Worm (Caenorhabditis elegans) whole organism, young adult: ENCODE results near the gene Y48G9A.7.

Experiments used
- C06A6.2 ChIP-seq: fragments of 200-800 bp; sonication (Bioruptor generic); conservative IDR thresholded peaks from 2 replicates; pipeline ENCODE4 v1.3.6; 2022; ENCODE audit warnings: missing genetic modification characterization, missing compliant biosample characterization
- C17E4.6 ChIP-seq: fragments of 200-800 bp; sonication (Bioruptor generic); IDR thresholded peaks from 2 replicates; pipeline ENCODE4 v1.3.6; 2022; ENCODE audit warnings: missing genetic modification reagents, missing genetic modification characterization, missing compliant biosample characterization
- D2030.7 ChIP-seq: fragments of 200-800 bp; sonication (Bioruptor generic); IDR thresholded peaks from 2 replicates; pipeline ENCODE4 v1.3.6; 2022; ENCODE audit warnings: missing genetic modification reagents, missing genetic modification characterization, missing compliant biosample characterization
- F23B12.7 ChIP-seq: sonication (generic microtip); optimal IDR thresholded peaks from 2 replicates; lab custom pipeline; 2017; ENCODE audit warnings: missing genetic modification characterization, mild to moderate bottlenecking, missing compliant biosample characterization, antibody characterized with exemption, moderate library complexity; ENCODE audit not compliant: insufficient read depth
- F33H1.4 ChIP-seq: fragments of 200-800 bp; sonication (Bioruptor generic); IDR thresholded peaks from 2 replicates; pipeline ENCODE4 v1.3.6; 2022; ENCODE audit warnings: missing genetic modification reagents, missing genetic modification characterization, missing compliant biosample characterization
- F39B2.1 ChIP-seq: fragments of 200-800 bp; sonication (Bioruptor generic); IDR thresholded peaks from 2 replicates; pipeline ENCODE4 v1.3.6; 2022; ENCODE audit warnings: missing genetic modification reagents, missing genetic modification characterization, missing compliant biosample characterization
- F49E8.2 ChIP-seq: sonication (generic microtip); optimal IDR thresholded peaks from 3 replicates; lab custom pipeline; 2017; ENCODE audit warnings: missing genetic modification characterization, mild to moderate bottlenecking, missing compliant biosample characterization, antibody characterized with exemption, moderate library complexity; ENCODE audit not compliant: insufficient read depth
- F55B11.4 ChIP-seq: sonication (generic microtip); optimal IDR thresholded peaks from 2 replicates; lab custom pipeline; 2016; ENCODE audit warnings: missing compliant biosample characterization, missing genetic modification characterization, borderline replicate concordance; ENCODE audit not compliant: insufficient read depth
- K11D2.4 ChIP-seq: fragments of 200-800 bp; sonication (Bioruptor generic); IDR thresholded peaks from 2 replicates; pipeline ENCODE4 v1.3.6; 2022; ENCODE audit warnings: missing genetic modification reagents, missing genetic modification characterization, missing compliant biosample characterization
- T26A5.8 ChIP-seq: sonication (generic microtip); optimal IDR thresholded peaks from 2 replicates; lab custom pipeline; 2016; ENCODE audit warnings: missing genetic modification characterization, missing compliant biosample characterization
- Y53F4B.3 ChIP-seq: fragments of 200-800 bp; sonication (Bioruptor generic); IDR thresholded peaks from 2 replicates; pipeline ENCODE4 v1.3.6; 2022; ENCODE audit warnings: missing genetic modification reagents, missing genetic modification characterization, missing compliant biosample characterization
- Y53G8AR.9 ChIP-seq: fragments of 200-800 bp; sonication (Bioruptor generic); conservative IDR thresholded peaks from 2 replicates; pipeline ENCODE4 v1.3.6; 2022; ENCODE audit warnings: missing genetic modification reagents, missing genetic modification characterization, missing compliant biosample characterization
- akir-1 ChIP-seq: fragments of 200-800 bp; sonication (Bioruptor generic); optimal IDR thresholded peaks from 2 replicates; lab custom pipeline; 2018; ENCODE audit warnings: mild to moderate bottlenecking, missing genetic modification characterization, moderate library complexity, missing compliant biosample characterization
- ama-1 ChIP-seq, 3 experiments: fragments of 150-350 bp in 1 of 3; sonication (generic microtip) in 2 of 3; optimal IDR thresholded peaks; 2 replicates each; lab custom pipeline; 2014 to 2018; ENCODE audit warnings: missing biosample characterization in 2 of 3, missing genetic modification characterization in 2 of 3, missing genetic modification reagents in 2 of 3
- aptf-2 ChIP-seq: fragments of 200-800 bp; sonication (Bioruptor generic); conservative IDR thresholded peaks from 2 replicates; pipeline ENCODE4 v1.3.6; 2022; ENCODE audit warnings: missing genetic modification reagents, missing genetic modification characterization, missing compliant biosample characterization
- athp-1 ChIP-seq: sonication (generic microtip); optimal IDR thresholded peaks from 2 replicates; lab custom pipeline; 2017; ENCODE audit warnings: mild to moderate bottlenecking, missing genetic modification characterization, missing compliant biosample characterization
- attf-3 ChIP-seq: fragments of 200-800 bp; sonication (Bioruptor generic); conservative IDR thresholded peaks from 2 replicates; pipeline ENCODE4 v1.3.6; 2022; ENCODE audit warnings: missing genetic modification reagents, missing genetic modification characterization, missing compliant biosample characterization
- attf-6 ChIP-seq: fragments of 200-800 bp; sonication (Bioruptor generic); IDR thresholded peaks from 2 replicates; pipeline ENCODE4 v1.3.6; 2022; ENCODE audit warnings: missing genetic modification reagents, missing genetic modification characterization, missing compliant biosample characterization
- ceh-100 ChIP-seq: fragments of 200-800 bp; sonication (Bioruptor generic); IDR thresholded peaks from 2 replicates; pipeline ENCODE4 v1.3.6; 2022; ENCODE audit warnings: missing genetic modification reagents, missing genetic modification characterization, missing compliant biosample characterization
- efl-1 ChIP-seq: fragments of 150-350 bp; optimal IDR thresholded peaks from 2 replicates; lab custom pipeline; 2014; ENCODE audit warnings: missing biosample characterization, missing genetic modification reagents, missing genetic modification characterization
- egrh-3 ChIP-seq: fragments of 200-800 bp; sonication (Bioruptor generic); IDR thresholded peaks from 2 replicates; pipeline ENCODE4 v1.3.6; 2022; ENCODE audit warnings: missing genetic modification reagents, missing genetic modification characterization, missing compliant biosample characterization
- ekl-4 ChIP-seq: fragments of 200-800 bp; sonication (Bioruptor generic); IDR thresholded peaks from 2 replicates; pipeline ENCODE4 v1.3.6; 2022; ENCODE audit warnings: missing genetic modification reagents, missing genetic modification characterization, missing compliant biosample characterization
- fkh-3 ChIP-seq: sonication (generic microtip); optimal IDR thresholded peaks from 2 replicates; lab custom pipeline; 2016; ENCODE audit warnings: mild to moderate bottlenecking, missing genetic modification characterization, missing compliant biosample characterization
- him-1 ChIP-seq: sonication (generic microtip); optimal IDR thresholded peaks from 2 replicates; lab custom pipeline; 2016; ENCODE audit warnings: missing genotype, missing genetic modification reagents, missing genetic modification characterization, missing compliant biosample characterization
- hlh-12 ChIP-seq: sonication (generic microtip); optimal IDR thresholded peaks from 2 replicates; lab custom pipeline; 2016; ENCODE audit warnings: missing genetic modification characterization, missing compliant biosample characterization
- hlh-26 ChIP-seq: fragments of 200-800 bp; sonication (Bioruptor generic); conservative IDR thresholded peaks from 2 replicates; pipeline ENCODE4 v1.3.6; 2022; ENCODE audit warnings: missing genetic modification reagents, missing genetic modification characterization, missing compliant biosample characterization
- hsf-1 ChIP-seq: fragments of 200-800 bp; sonication (Bioruptor generic); IDR thresholded peaks from 2 replicates; pipeline ENCODE4 v1.3.6; 2022; ENCODE audit warnings: missing genetic modification reagents, missing genetic modification characterization, missing compliant biosample characterization
- lin-54 ChIP-seq: fragments of 200-800 bp; sonication (Bioruptor generic); optimal IDR thresholded peaks from 2 replicates; lab custom pipeline; 2018; ENCODE audit warnings: mild to moderate bottlenecking, missing genetic modification characterization, missing compliant biosample characterization
- lir-1 ChIP-seq: fragments of 200-800 bp; sonication (Bioruptor generic); conservative IDR thresholded peaks from 2 replicates; pipeline ENCODE4 v1.3.6; 2022; ENCODE audit warnings: missing genetic modification reagents, missing genetic modification characterization, missing compliant biosample characterization
- lsl-1 ChIP-seq: fragments of 200-800 bp; sonication (Bioruptor generic); optimal IDR thresholded peaks from 2 replicates; lab custom pipeline; 2018; ENCODE audit warnings: mild to moderate bottlenecking, missing genetic modification characterization, moderate library complexity, missing compliant biosample characterization
- lsy-27 ChIP-seq: sonication (generic microtip); optimal IDR thresholded peaks from 2 replicates; lab custom pipeline; 2017; ENCODE audit warnings: missing genetic modification characterization, mild to moderate bottlenecking, missing compliant biosample characterization, antibody characterized with exemption, missing genotype, borderline replicate concordance; ENCODE audit not compliant: insufficient read depth
- madf-3 ChIP-seq: fragments of 200-800 bp; sonication (Bioruptor generic); IDR thresholded peaks from 2 replicates; pipeline ENCODE4 v1.3.6; 2022; ENCODE audit warnings: missing genetic modification reagents, missing genetic modification characterization, missing compliant biosample characterization
- madf-8 ChIP-seq: fragments of 200-800 bp; sonication (Bioruptor generic); conservative IDR thresholded peaks from 2 replicates; pipeline ENCODE4 v1.3.6; 2022; ENCODE audit warnings: missing genetic modification reagents, missing genetic modification characterization, missing compliant biosample characterization
- mcd-1 ChIP-seq: fragments of 200-800 bp; sonication (Bioruptor generic); IDR thresholded peaks from 2 replicates; pipeline ENCODE4 v1.3.6; 2022; ENCODE audit warnings: missing genetic modification reagents, missing genetic modification characterization, missing compliant biosample characterization
- mel-28 ChIP-seq: sonication (generic microtip); optimal IDR thresholded peaks from 2 replicates; lab custom pipeline; 2016; ENCODE audit warnings: borderline replicate concordance, mild to moderate bottlenecking, missing genetic modification characterization, missing compliant biosample characterization
- mes-4 ChIP-seq: sonication (generic microtip); optimal IDR thresholded peaks from 2 replicates; lab custom pipeline; 2016; ENCODE audit warnings: missing genotype, missing genetic modification characterization, missing compliant biosample characterization
- nhr-90 ChIP-seq: sonication (generic microtip); optimal IDR thresholded peaks from 2 replicates; lab custom pipeline; 2016; ENCODE audit warnings: missing genotype, mild to moderate bottlenecking, missing genetic modification characterization, missing compliant biosample characterization
- rcor-1 ChIP-seq: fragments of 200-800 bp; sonication (Bioruptor generic); IDR thresholded peaks from 2 replicates; pipeline ENCODE4 v1.3.6; 2022; ENCODE audit warnings: missing genetic modification reagents, missing genetic modification characterization, missing compliant biosample characterization
- rpc-1 ChIP-seq, 2 experiments: fragments of 150-350 bp in 1 of 2; sonication (generic microtip) in 1 of 2; optimal IDR thresholded peaks; 2 replicates each; lab custom pipeline; 2014 to 2018; ENCODE audit warnings: missing biosample characterization in 1 of 2, missing genetic modification characterization in 1 of 2, missing genetic modification reagents in 1 of 2, missing genotype in 1 of 2
- snpc-1.3 ChIP-seq: sonication (generic microtip); optimal IDR thresholded peaks from 2 replicates; lab custom pipeline; 2017; ENCODE audit warnings: missing genetic modification characterization, mild to moderate bottlenecking, missing compliant biosample characterization, antibody characterized with exemption, moderate library complexity, missing genotype, missing genetic modification reagents; ENCODE audit not compliant: insufficient read depth
- snpc-3.4 ChIP-seq: sonication (generic microtip); optimal IDR thresholded peaks from 2 replicates; lab custom pipeline; 2017; ENCODE audit warnings: missing genetic modification characterization, mild to moderate bottlenecking, missing compliant biosample characterization, antibody characterized with exemption, moderate library complexity, missing genotype, missing genetic modification reagents
- snpc-4 ChIP-seq, 5 experiments: fragments of 150-350 bp in 1 of 5; sonication (generic microtip) in 4 of 5; optimal IDR thresholded peaks; 2 replicates each; lab custom pipeline; 2014 to 2018; ENCODE audit warnings: missing genetic modification characterization in 5 of 5, missing biosample characterization in 3 of 5, antibody characterized with exemption in 2 of 5, mild to moderate bottlenecking in 2 of 5, missing compliant biosample characterization in 2 of 5, missing genotype in 2 of 5, moderate library complexity in 2 of 5, missing genetic modification reagents in 1 of 5
- tbx-9 ChIP-seq: sonication (generic microtip); optimal IDR thresholded peaks from 2 replicates; lab custom pipeline; 2016; ENCODE audit warnings: borderline replicate concordance, missing genetic modification characterization, inconsistent platforms, missing compliant biosample characterization
- ztf-22 ChIP-seq: fragments of 200-800 bp; sonication (Bioruptor generic); optimal IDR thresholded peaks from 2 replicates; lab custom pipeline; 2018; ENCODE audit warnings: mild to moderate bottlenecking, missing genetic modification characterization, moderate library complexity, missing compliant biosample characterization
- ztf-28 ChIP-seq: fragments of 200-800 bp; sonication (Bioruptor generic); IDR thresholded peaks from 2 replicates; pipeline ENCODE4 v1.3.6; 2022; ENCODE audit warnings: missing genetic modification reagents, missing genetic modification characterization, missing compliant biosample characterization
- ztf-3 ChIP-seq: fragments of 200-800 bp; sonication (Bioruptor generic); optimal IDR thresholded peaks from 2 replicates; lab custom pipeline; 2018; ENCODE audit warnings: mild to moderate bottlenecking, missing genetic modification characterization, missing compliant biosample characterization

Y48G9A.7 gene

DNA sequence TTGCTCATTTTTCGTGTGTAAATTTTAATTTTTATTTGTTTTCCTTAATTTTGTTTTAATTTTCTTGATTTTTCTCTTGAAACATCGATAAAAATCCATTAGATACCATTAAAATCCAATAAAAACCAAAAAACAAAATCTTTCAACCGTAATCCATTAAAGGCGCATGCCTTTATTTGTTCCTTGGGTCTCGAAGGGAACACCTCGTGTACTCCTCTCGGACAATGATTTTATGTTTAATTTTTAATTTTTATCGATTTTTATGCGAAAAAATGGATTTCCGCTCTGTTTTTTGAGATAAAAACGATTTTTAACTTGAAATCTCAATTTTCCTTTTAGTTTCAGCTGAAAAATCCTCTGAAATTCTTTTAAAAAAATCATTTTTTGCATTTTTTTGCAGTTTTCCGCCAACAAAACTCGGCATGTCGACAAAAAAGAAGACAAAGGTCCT, 8.4 kb upstream of the Y48G9A.7 start, which contains the start of gene ppk-2:
ppk-2 (plus strand) TSS at position 401 of the 451 bp plus-strand sequence.
- TF ChIP-seq ztf-3 (GFP tag; lab: Kevin White, UChicago) (no peak), K11D2.4 (GFP tag; lab: Robert Waterston, UW) (no peak), snpc-1.3 (peak; percentile 34), madf-8 (GFP tag; lab: Robert Waterston, UW) (peak; percentile 83), T26A5.8 (tag; lab: Kevin White, UChicago) (no peak), hlh-12 (tag; lab: Kevin White, UChicago) (no peak), ztf-22 (GFP tag; lab: Kevin White, UChicago) (no peak), aptf-2 (GFP tag; lab: Robert Waterston, UW) (no peak), ceh-100 (GFP tag; lab: Robert Waterston, UW) (no peak), madf-3 (no peak), lsy-27 (tag; lab: Kevin White, UChicago) (no peak), mes-4 (tag; lab: Kevin White, UChicago) (no peak), egrh-3 (GFP tag; lab: Robert Waterston, UW) (no peak), F23B12.7 (tag; lab: Kevin White, UChicago) (no peak), nhr-90 (tag; lab: Kevin White, UChicago) (no peak), lir-1 (GFP tag; lab: Robert Waterston, UW) (no peak), attf-6 (GFP tag; lab: Robert Waterston, UW) (no peak), him-1 (tag; lab: Kevin White, UChicago) (no peak), F55B11.4 (tag; lab: Kevin White, UChicago) (no peak), snpc-3.4 (tag; lab: Kevin White, UChicago) (peak; percentile 16), C17E4.6 (no peak), C06A6.2 (GFP tag; lab: Robert Waterston, UW) (no peak), ekl-4 (0 out of 2 replicates have a peak, but pooled peaks have one; percentile 14), lin-54 (GFP tag; lab: Kevin White, UChicago) (peak; percentile 59), rcor-1 (GFP tag; lab: Robert Waterston, UW) (0 out of 2 replicates have a peak, but pooled peaks have one; percentile 25), attf-3 (no peak), hlh-26 (no peak), mel-28 (tag; lab: Kevin White, UChicago) (no peak), efl-1 (GFP tag; lab: Kevin White, UChicago) (peak; percentile 47), Y53G8AR.9 (GFP tag; lab: Robert Waterston, UW) (peak; percentile 30; the same call in 1 of the 2 replicates), snpc-4 (GFP tag; optimal IDR thresholded peaks at IDR 0.05; lab: Kevin White, UChicago) (no peak), snpc-4 (tag; optimal IDR thresholded peaks at IDR 0.05; lab: Kevin White, UChicago) (no peak), rpc-1 (optimal IDR thresholded peaks at IDR 0.05; lab: Kevin White, UChicago) (no peak), rpc-1 (tag; optimal IDR thresholded peaks at IDR 0.05; lab: Kevin White, UChicago) (no peak), mcd-1 (peak; percentile 63; the same call in 1 of the 2 replicates), tbx-9 (tag; lab: Kevin White, UChicago) (no peak), F49E8.2 (tag; lab: Kevin White, UChicago) (peak; percentile 17), F33H1.4 (GFP tag; lab: Robert Waterston, UW) (peak; percentile 96), lsl-1 (peak; percentile 65), akir-1 (GFP tag; lab: Kevin White, UChicago) (no peak), hsf-1 (GFP tag; lab: Robert Waterston, UW) (no peak), athp-1 (tag; lab: Kevin White, UChicago) (no peak), Y53F4B.3 (GFP tag; lab: Robert Waterston, UW) (no peak), F39B2.1 (GFP tag; lab: Robert Waterston, UW) (no peak), ztf-28 (GFP tag; lab: Robert Waterston, UW) (no peak), D2030.7 (GFP tag; lab: Robert Waterston, UW) (peak; percentile 71), fkh-3 (no peak), ama-1 (optimal IDR thresholded peaks at IDR 0.05; lab: Kevin White, UChicago) (no peak), ama-1 (GFP tag; optimal IDR thresholded peaks at IDR 0.05; lab: Kevin White, UChicago) (no peak)
